Worm (Caenorhabditis elegans): ENCODE measurements around the gene srz-79.

ce11 chrIV:3532989-3533388, 39.6 kb downstream of the srz-79 start:
- TF ChIP-seq nhr-11 (tag; optimal IDR thresholded peaks at IDR 0.05) (no peak), snpc-4 (tag; optimal IDR thresholded peaks at IDR 0.05) (no peak), fkh-10 (GFP tag; optimal IDR thresholded peaks at IDR 0.05) (no peak), T26A8.4 (GFP tag; IDR thresholded peaks at IDR 0.05) (no peak), fos-1 (tag; optimal IDR thresholded peaks at IDR 0.05) (no peak), unc-39 (tag; optimal IDR thresholded peaks at IDR 0.05) (no peak), nhr-48 (tag; optimal IDR thresholded peaks at IDR 0.05) (no peak)

Measured in whole organism, L4 larva.